Fruit fly (Drosophila melanogaster) whole organism, embryonic: ENCODE results near the gene CG8176.

Experiments used
- Adf1 ChIP-seq: fragments of 200-800 bp; sonication (Bioruptor generic); IDR thresholded peaks from 2 replicates; pipeline ENCODE4 v1.3.6; 2022; ENCODE audit warnings: missing biosample characterization, missing genetic modification characterization
- Bteb2 ChIP-seq: fragments of 200-800 bp; sonication (Bioruptor generic); optimal IDR thresholded peaks from 2 replicates; lab custom pipeline; 2016; ENCODE audit warnings: missing biosample characterization, missing genetic modification characterization
- CG10147 ChIP-seq: fragments of 200-800 bp; sonication (Bioruptor generic); optimal IDR thresholded peaks from 2 replicates; lab custom pipeline; 2019; ENCODE audit warnings: missing biosample characterization, mild to moderate bottlenecking, missing genetic modification characterization, moderate library complexity
- CG1024 ChIP-seq: fragments of 200-800 bp; sonication (Bioruptor generic); IDR thresholded peaks from 2 replicates; pipeline ENCODE4 v1.3.6; 2022; ENCODE audit warnings: missing biosample characterization, missing genetic modification characterization
- CG10366 ChIP-seq: fragments of 200-800 bp; sonication (Bioruptor generic); IDR thresholded peaks from 2 replicates; pipeline ENCODE4 v1.3.6; 2022; ENCODE audit warnings: missing biosample characterization, missing genetic modification characterization
- CG10543 ChIP-seq: fragments of 200-800 bp; sonication (Bioruptor generic); optimal IDR thresholded peaks from 3 replicates; lab custom pipeline; 2017; ENCODE audit warnings: missing biosample characterization, mild to moderate bottlenecking, missing genetic modification characterization, moderate library complexity
- CG13894 ChIP-seq: fragments of 200-800 bp; sonication (Bioruptor generic); optimal IDR thresholded peaks from 3 replicates; lab custom pipeline; 2018; ENCODE audit warnings: missing biosample characterization, mild to moderate bottlenecking, missing genetic modification characterization, moderate library complexity
- CG15601 ChIP-seq: fragments of 200-800 bp; sonication (Bioruptor generic); optimal IDR thresholded peaks from 3 replicates; lab custom pipeline; 2019; ENCODE audit warnings: missing biosample characterization, mild to moderate bottlenecking, missing genetic modification characterization, moderate library complexity
- CG1832 ChIP-seq: fragments of 200-800 bp; sonication (Bioruptor generic); optimal IDR thresholded peaks from 2 replicates; lab custom pipeline; 2017; ENCODE audit warnings: missing biosample characterization, mild to moderate bottlenecking, missing genetic modification characterization, inconsistent platforms
- CG18619 ChIP-seq: fragments of 200-800 bp; sonication (Bioruptor generic); optimal IDR thresholded peaks from 3 replicates; lab custom pipeline; 2017; ENCODE audit warnings: missing biosample characterization, mild to moderate bottlenecking, missing genetic modification characterization
- CG30020 ChIP-seq: fragments of 200-800 bp; optimal IDR thresholded peaks from 2 replicates; lab custom pipeline; 2019; ENCODE audit warnings: missing biosample characterization, mild to moderate bottlenecking, missing genetic modification characterization, moderate library complexity
- CG30403 ChIP-seq: fragments of 200-800 bp; sonication (Bioruptor generic); optimal IDR thresholded peaks from 3 replicates; lab custom pipeline; 2016; ENCODE audit warnings: missing biosample characterization, missing genetic modification characterization
- CG30431 ChIP-seq: fragments of 200-800 bp; sonication (Bioruptor generic); optimal IDR thresholded peaks from 2 replicates; lab custom pipeline; 2017; ENCODE audit warnings: missing biosample characterization, missing genetic modification characterization
- CG32532 ChIP-seq: fragments of 200-800 bp; sonication (Bioruptor generic); IDR thresholded peaks from 2 replicates; pipeline ENCODE4 v1.3.6; 2022; ENCODE audit warnings: missing biosample characterization, missing genetic modification characterization
- CG33213 ChIP-seq: fragments of 200-800 bp; sonication (Bioruptor generic); optimal IDR thresholded peaks from 3 replicates; lab custom pipeline; 2016; ENCODE audit warnings: missing biosample characterization, missing genetic modification characterization
- CG4820 ChIP-seq: fragments of 200-800 bp; sonication (Bioruptor generic); optimal IDR thresholded peaks from 3 replicates; lab custom pipeline; 2016; ENCODE audit warnings: missing biosample characterization, missing genetic modification characterization
- CG5953 ChIP-seq: fragments of 200-800 bp; sonication (Bioruptor generic); IDR thresholded peaks from 2 replicates; pipeline ENCODE4 v1.3.6; 2022; ENCODE audit warnings: missing biosample characterization, missing genetic modification characterization
- CG6272 ChIP-seq: fragments of 200-800 bp; sonication (Bioruptor generic); IDR thresholded peaks from 2 replicates; pipeline ENCODE4 v1.3.6; 2022; ENCODE audit warnings: missing biosample characterization, missing genetic modification characterization
- CG6854 ChIP-seq: fragments of 200-800 bp; sonication (Bioruptor generic); optimal IDR thresholded peaks from 3 replicates; lab custom pipeline; 2017; ENCODE audit warnings: missing biosample characterization, mild to moderate bottlenecking, missing genetic modification characterization
- CG7372 ChIP-seq: fragments of 200-800 bp; sonication (Bioruptor generic); IDR thresholded peaks from 2 replicates; pipeline ENCODE4 v1.3.6; 2022; ENCODE audit warnings: missing biosample characterization, missing genetic modification characterization
- CG9876 ChIP-seq: fragments of 200-800 bp; sonication (Bioruptor generic); optimal IDR thresholded peaks from 2 replicates; lab custom pipeline; 2016; ENCODE audit warnings: missing biosample characterization, missing genetic modification characterization
- CrebB ChIP-seq: fragments of 200-800 bp; sonication (Bioruptor generic); optimal IDR thresholded peaks from 3 replicates; lab custom pipeline; 2018; ENCODE audit warnings: missing biosample characterization, mild to moderate bottlenecking, missing genetic modification characterization
- Deaf1 ChIP-seq: fragments of 200-800 bp; optimal IDR thresholded peaks from 3 replicates; lab custom pipeline; 2019; ENCODE audit warnings: missing biosample characterization, mild to moderate bottlenecking, missing genetic modification characterization, moderate library complexity
- Elba2 ChIP-seq: fragments of 200-800 bp; sonication (Bioruptor generic); optimal IDR thresholded peaks from 3 replicates; lab custom pipeline; 2016; ENCODE audit warnings: missing biosample characterization, missing genetic modification characterization
- Hmr ChIP-seq: fragments of 200-800 bp; sonication (Bioruptor generic); optimal IDR thresholded peaks from 3 replicates; lab custom pipeline; 2017; ENCODE audit warnings: mild to moderate bottlenecking, missing biosample characterization, missing genetic modification reagents, missing genetic modification characterization
- Hr51 ChIP-seq, 2 experiments: fragments of 200-800 bp; sonication (Bioruptor generic); optimal IDR thresholded peaks; 2 replicates in 1 of 2; 3 replicates in 1 of 2; lab custom pipeline; 2016 to 2018; ENCODE audit warnings: missing biosample characterization in 2 of 2, missing genetic modification characterization in 2 of 2, mild to moderate bottlenecking in 1 of 2, moderate library complexity in 1 of 2
- Kr ChIP-seq: fragments of 200-800 bp; sonication (Bioruptor generic); optimal IDR thresholded peaks from 2 replicates; lab custom pipeline; 2017; ENCODE audit warnings: missing biosample characterization, mild to moderate bottlenecking, missing genetic modification characterization
- NfI ChIP-seq: fragments of 200-800 bp; sonication (Bioruptor generic); optimal IDR thresholded peaks from 3 replicates; lab custom pipeline; 2018; ENCODE audit warnings: missing biosample characterization, mild to moderate bottlenecking, missing genetic modification characterization, moderate library complexity
- Sin3A ChIP-seq: fragments of >200 bp; optimal IDR thresholded peaks from 2 replicates; lab custom pipeline; 2018
- Sox102F ChIP-seq: fragments of 200-800 bp; sonication (Bioruptor generic); optimal IDR thresholded peaks from 2 replicates; lab custom pipeline; 2018; ENCODE audit warnings: missing biosample characterization, mild to moderate bottlenecking, missing genetic modification characterization, moderate library complexity
- Spps ChIP-seq: fragments of 200-800 bp; sonication (Bioruptor generic); optimal IDR thresholded peaks from 2 replicates; lab custom pipeline; 2018; ENCODE audit warnings: missing biosample characterization, mild to moderate bottlenecking, missing genetic modification characterization
- Sry-β ChIP-seq: fragments of 200-800 bp; sonication (Bioruptor generic); optimal IDR thresholded peaks from 2 replicates; lab custom pipeline; 2018; ENCODE audit warnings: missing biosample characterization, mild to moderate bottlenecking, missing genetic modification characterization, moderate library complexity
- Tbp ChIP-seq: fragments of >200 bp; optimal IDR thresholded peaks from 2 replicates; lab custom pipeline; 2018; ENCODE audit warnings: missing biosample characterization, missing genetic modification characterization
- amos ChIP-seq: fragments of 200-800 bp; sonication (Bioruptor generic); IDR thresholded peaks from 2 replicates; pipeline ENCODE4 v1.3.6; 2022; ENCODE audit warnings: missing biosample characterization, missing genetic modification characterization; ENCODE audit not compliant: partially characterized antibody
- ap ChIP-seq: fragments of 200-800 bp; sonication (Bioruptor generic); IDR thresholded peaks from 2 replicates; pipeline ENCODE4 v1.3.6; 2022; ENCODE audit warnings: missing biosample characterization, missing genetic modification characterization
- ash1 ChIP-seq: fragments of 200-800 bp; sonication (Bioruptor generic); optimal IDR thresholded peaks from 2 replicates; lab custom pipeline; 2018; ENCODE audit warnings: missing biosample characterization, mild to moderate bottlenecking, missing genetic modification characterization
- bowl ChIP-seq: fragments of 200-800 bp; sonication (Bioruptor generic); IDR thresholded peaks from 2 replicates; pipeline ENCODE4 v1.3.6; 2022; ENCODE audit warnings: missing biosample characterization, missing genetic modification characterization
- cad ChIP-seq: fragments of >200 bp; optimal IDR thresholded peaks from 2 replicates; lab custom pipeline; 2017; ENCODE audit warnings: missing biosample characterization, missing genetic modification characterization
- chm ChIP-seq: fragments of 200-800 bp; sonication (Bioruptor generic); IDR thresholded peaks from 2 replicates; pipeline ENCODE4 v1.3.6; 2022; ENCODE audit warnings: missing biosample characterization, missing genetic modification characterization
- crol ChIP-seq: fragments of 200-800 bp; sonication (Bioruptor generic); IDR thresholded peaks from 2 replicates; pipeline ENCODE4 v1.3.6; 2022; ENCODE audit warnings: missing biosample characterization, missing genetic modification characterization
- da ChIP-seq: fragments of 200-800 bp; sonication (Bioruptor generic); optimal IDR thresholded peaks from 2 replicates; lab custom pipeline; 2016; ENCODE audit warnings: missing biosample characterization, missing genetic modification characterization
- fd96Cb ChIP-seq: fragments of 200-800 bp; sonication (Bioruptor generic); optimal IDR thresholded peaks from 2 replicates; lab custom pipeline; 2018; ENCODE audit warnings: missing biosample characterization, mild to moderate bottlenecking, missing genetic modification characterization, moderate library complexity
- gcm2 ChIP-seq: fragments of 200-800 bp; sonication (Bioruptor generic); optimal IDR thresholded peaks from 2 replicates; lab custom pipeline; 2016; ENCODE audit warnings: missing biosample characterization, missing genetic modification characterization
- gem ChIP-seq: fragments of 200-800 bp; sonication (Bioruptor generic); optimal IDR thresholded peaks from 2 replicates; lab custom pipeline; 2019; ENCODE audit warnings: missing biosample characterization, mild to moderate bottlenecking, missing genetic modification characterization, moderate library complexity
- hkb ChIP-seq, 2 experiments: fragments of 200-800 bp in 1 of 2; fragments of >200 bp in 1 of 2; sonication (Bioruptor generic) in 1 of 2; IDR thresholded peaks in 1 of 2; optimal IDR thresholded peaks in 1 of 2; 2 replicates each; pipeline versions ENCODE4 v1.3.6 to Lab custom; 2017 to 2022; ENCODE audit warnings: missing biosample characterization in 1 of 2, missing genetic modification characterization in 1 of 2
- ken ChIP-seq: fragments of 200-800 bp; sonication (Bioruptor generic); IDR thresholded peaks from 3 replicates; pipeline ENCODE4 v1.3.6; 2022; ENCODE audit warnings: missing biosample characterization, missing genetic modification characterization
- row ChIP-seq: fragments of 200-800 bp; sonication (Bioruptor generic); IDR thresholded peaks from 3 replicates; pipeline ENCODE4 v1.3.6; 2022; ENCODE audit warnings: missing biosample characterization, missing genetic modification characterization
- sim ChIP-seq: fragments of 200-800 bp; sonication (Bioruptor generic); IDR thresholded peaks from 2 replicates; pipeline ENCODE4 v1.3.6; 2022; ENCODE audit warnings: missing biosample characterization, missing genetic modification characterization
- sr ChIP-seq: fragments of 200-800 bp; sonication (Bioruptor generic); IDR thresholded peaks from 3 replicates; pipeline ENCODE4 v1.3.6; 2022; ENCODE audit warnings: missing biosample characterization, missing genetic modification characterization
- twi ChIP-seq: fragments of 200-800 bp; optimal IDR thresholded peaks from 2 replicates; lab custom pipeline; 2019; ENCODE audit warnings: missing biosample characterization, mild to moderate bottlenecking, missing genetic modification characterization, moderate library complexity
- zf30C ChIP-seq: fragments of 200-800 bp; sonication (Bioruptor generic); optimal IDR thresholded peaks from 3 replicates; lab custom pipeline; 2018; ENCODE audit warnings: missing biosample characterization, mild to moderate bottlenecking, missing genetic modification characterization

CG8176 gene

dm6 chr3R:9491065-9491567, 24.7 kb upstream of the CG8176 start (continued):
- TF ChIP-seq amos (GFP tag; lab: Robert Waterston, UW): peak; percentile 18; the same call in 1 of the 2 replicates
- TF ChIP-seq CG30020: no peak
- peak; percentile 25; the same call in 1 of the 2 replicates for TF ChIP-seq Adf1
- TF ChIP-seq Kr (GFP tag; lab: Kevin White, UChicago): no peak
- no peak for TF ChIP-seq CG10147 (GFP tag; lab: Kevin White, UChicago)
- no peak for TF ChIP-seq NfI
- TF ChIP-seq CG10543 (GFP tag; lab: Kevin White, UChicago): peak; percentile 77
- no peak for TF ChIP-seq gcm2 (GFP tag; lab: Kevin White, UChicago)
- peak; percentile 20 for TF ChIP-seq CG1832 (GFP tag; lab: Kevin White, UChicago)
- TF ChIP-seq crol (GFP tag; lab: Robert Waterston, UW): peak; percentile 90
- no peak for TF ChIP-seq hkb (optimal IDR thresholded peaks at IDR 0.05; lab: Kevin White, UChicago)
- TF ChIP-seq hkb (GFP tag; IDR thresholded peaks at IDR 0.05; lab: Robert Waterston, UW): no peak
- no peak for TF ChIP-seq Tbp (GFP tag; lab: Kevin White, UChicago)
- TF ChIP-seq CG5953 (GFP tag; lab: Robert Waterston, UW): no peak
- TF ChIP-seq CG7372 (GFP tag; lab: Robert Waterston, UW): no peak
- no peak for TF ChIP-seq Sin3A (lab: Kevin White, UChicago)
- no peak for TF ChIP-seq ash1 (GFP tag; lab: Kevin White, UChicago)
- TF ChIP-seq CG9876: no peak
- no peak for TF ChIP-seq CG6272 (GFP tag; lab: Robert Waterston, UW)
- TF ChIP-seq ap (GFP tag; lab: Robert Waterston, UW): no peak
- no peak for TF ChIP-seq CG18619 (GFP tag; lab: Kevin White, UChicago)
- no peak for TF ChIP-seq Sox102F (GFP tag; lab: Kevin White, UChicago)
- peak; percentile 87 for TF ChIP-seq Deaf1 (tag; lab: Kevin White, UChicago)
- TF ChIP-seq ken (GFP tag; lab: Robert Waterston, UW): no peak
- no peak for TF ChIP-seq Bteb2 (GFP tag; lab: Kevin White, UChicago)
- TF ChIP-seq sr (GFP tag; lab: Robert Waterston, UW): no peak
- TF ChIP-seq CG4820: no peak
- no peak for TF ChIP-seq CG10366 (GFP tag; lab: Robert Waterston, UW)
- no peak for TF ChIP-seq CG1024 (GFP tag; lab: Robert Waterston, UW)
- peak; percentile 75 for TF ChIP-seq CG13894
- TF ChIP-seq Elba2 (GFP tag; lab: Kevin White, UChicago): no peak
- TF ChIP-seq CG15601 (tag; lab: Kevin White, UChicago): no peak
- TF ChIP-seq Hr51 (GFP tag; optimal IDR thresholded peaks at IDR 0.05; lab: Kevin White, UChicago): peak in 1 of 2 experiments; percentile 71
- TF ChIP-seq gem (tag; lab: Kevin White, UChicago): no peak
- TF ChIP-seq Spps (tag; lab: Kevin White, UChicago): no peak
- no peak for TF ChIP-seq twi (tag; lab: Kevin White, UChicago)
- no peak for TF ChIP-seq fd96Cb (tag; lab: Kevin White, UChicago)
- TF ChIP-seq CG30431 (GFP tag; lab: Kevin White, UChicago): no peak
- TF ChIP-seq row (GFP tag; lab: Robert Waterston, UW): 0 out of 3 replicates have a peak, but pooled peaks have one; percentile 6
- peak; percentile 32 for TF ChIP-seq CG6854 (GFP tag; lab: Kevin White, UChicago)
- no peak for TF ChIP-seq bowl (GFP tag; lab: Robert Waterston, UW)
- TF ChIP-seq CG32532 (GFP tag; lab: Robert Waterston, UW): 0 out of 2 replicates have a peak, but pooled peaks have one; percentile 26
- TF ChIP-seq CG33213 (GFP tag; lab: Kevin White, UChicago): no peak
- no peak for TF ChIP-seq da (GFP tag; lab: Kevin White, UChicago)
- TF ChIP-seq Hmr (GFP tag; lab: Kevin White, UChicago): no peak
- TF ChIP-seq zf30C (GFP tag; lab: Kevin White, UChicago): no peak
- TF ChIP-seq chm (GFP tag; lab: Robert Waterston, UW): no peak
- TF ChIP-seq CG30403 (GFP tag; lab: Kevin White, UChicago): no peak
- no peak for TF ChIP-seq CrebB (tag; lab: Kevin White, UChicago)
- TF ChIP-seq cad (GFP tag; lab: Kevin White, UChicago): no peak
- no peak for TF ChIP-seq sim (GFP tag; lab: Robert Waterston, UW)
- no peak for TF ChIP-seq Sry-β (GFP tag; lab: Kevin White, UChicago)
